Worm (Caenorhabditis elegans): ENCODE results near the gene sma-2.

Gene sma-2

ce11 chrIII:8733237-8733636 is 16.2 kb upstream of the sma-2 start:
- TF ChIP-seq flt-1 (GFP tag; IDR thresholded peaks at IDR 0.05) (no peak), tbx-37 (GFP tag; conservative IDR thresholded peaks at IDR 0.05) (no peak), aly-1 (tag; optimal IDR thresholded peaks at IDR 0.05) (no peak), ceh-36 (tag; optimal IDR thresholded peaks at IDR 0.05) (no peak), hmg-4 (GFP tag; optimal IDR thresholded peaks at IDR 0.05) (no peak), ets-7 (tag; optimal IDR thresholded peaks at IDR 0.05) (no peak), B0310.2 (tag; optimal IDR thresholded peaks at IDR 0.05) (no peak), tbx-11 (GFP tag; IDR thresholded peaks at IDR 0.05) (no peak), scrt-1 (GFP tag; IDR thresholded peaks at IDR 0.05) (no peak), hnd-1 (tag; optimal IDR thresholded peaks at IDR 0.05) (no peak), tra-4 (tag; optimal IDR thresholded peaks at IDR 0.05) (no peak), sea-1 (GFP tag; conservative IDR thresholded peaks at IDR 0.05) (no peak), ceh-13 (GFP tag; optimal IDR thresholded peaks at IDR 0.05) (no peak), F13C5.2 (tag; optimal IDR thresholded peaks at IDR 0.05) (no peak), hmbx-1 (tag; optimal IDR thresholded peaks at IDR 0.05) (no peak), pes-1 (GFP tag; IDR thresholded peaks at IDR 0.05) (no peak), ama-1 (optimal IDR thresholded peaks at IDR 0.05) (no peak)

DNA sequence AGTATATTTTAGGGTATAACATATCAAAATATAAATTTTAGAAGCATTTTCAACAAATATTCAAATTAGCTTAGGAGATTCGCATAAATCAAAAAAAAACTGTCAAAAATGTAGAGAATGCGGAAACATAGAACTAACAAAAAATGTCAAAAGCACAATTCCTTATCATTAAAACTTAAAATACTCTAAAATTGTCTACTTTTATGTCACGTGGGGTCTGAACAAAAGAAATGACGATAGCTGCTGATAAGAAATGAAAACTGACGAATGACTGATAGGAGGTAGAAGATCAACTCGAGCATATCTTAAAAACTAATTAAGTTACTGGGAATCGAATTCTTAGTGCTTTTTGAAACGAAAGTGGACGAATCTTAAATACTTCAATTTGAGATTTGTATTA is 15.8 kb upstream of the sma-2 start:
- TF ChIP-seq sea-1 (GFP tag; conservative IDR thresholded peaks at IDR 0.05) (no peak), F13C5.2 (tag; optimal IDR thresholded peaks at IDR 0.05) (no peak)

DNA sequence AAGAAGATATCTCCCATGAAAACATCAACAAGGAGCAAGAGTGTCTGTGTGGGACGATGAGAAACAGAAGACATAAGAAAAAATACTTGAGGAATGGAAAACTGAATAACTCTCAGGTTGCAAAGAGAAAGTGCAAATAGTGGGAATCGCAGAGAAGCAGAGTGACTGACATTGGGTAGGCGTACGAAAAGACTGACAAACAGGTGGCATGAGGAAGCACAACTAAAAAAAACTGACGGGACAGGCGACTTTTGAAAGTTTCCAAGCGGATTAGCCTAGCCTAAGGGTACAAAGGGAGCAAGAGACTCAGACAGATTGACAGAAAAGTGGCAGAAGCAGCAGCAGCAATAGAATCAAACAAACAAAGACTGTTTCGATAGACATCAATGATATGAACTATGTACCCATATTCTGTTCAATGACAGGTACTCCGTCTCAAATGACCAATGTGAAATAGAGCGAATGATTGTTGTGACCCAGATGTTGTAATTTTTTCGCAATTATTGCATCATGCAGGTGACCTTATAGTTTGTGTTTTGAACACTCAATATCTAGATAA is 15.1 kb upstream of the sma-2 start:
- TF ChIP-seq scrt-1 (GFP tag; IDR thresholded peaks at IDR 0.05) (no peak), hnd-1 (tag; optimal IDR thresholded peaks at IDR 0.05) (no peak), ets-7 (tag; optimal IDR thresholded peaks at IDR 0.05) (no peak), B0310.2 (tag; optimal IDR thresholded peaks at IDR 0.05) (no peak), ceh-36 (tag; optimal IDR thresholded peaks at IDR 0.05) (no peak)

DNA sequence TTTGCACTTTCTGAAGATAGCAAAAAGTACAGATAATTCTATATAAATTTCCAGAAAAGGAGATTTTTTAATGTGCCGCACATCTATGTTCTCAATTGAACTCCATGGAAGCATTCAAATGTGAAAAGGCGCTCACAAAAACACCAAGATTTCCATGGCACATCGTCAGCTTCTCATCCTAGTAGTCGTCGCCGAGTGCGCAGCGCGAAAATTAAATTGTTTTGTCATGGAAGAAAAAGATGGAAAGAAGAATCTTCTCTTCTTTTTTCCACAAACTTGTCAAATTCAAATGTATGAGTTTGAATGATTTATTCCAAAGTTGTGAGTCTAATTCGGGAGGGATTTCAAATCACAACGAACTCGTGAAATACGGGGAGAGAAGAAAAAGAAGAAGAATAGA is 12.1 kb upstream of the sma-2 start:
- no peak for TF ChIP-seq scrt-1 (GFP tag; IDR thresholded peaks at IDR 0.05)
- TF ChIP-seq F13C5.2 (tag; optimal IDR thresholded peaks at IDR 0.05), result no peak
- TF ChIP-seq flt-1 (GFP tag; IDR thresholded peaks at IDR 0.05), result no peak
- TF ChIP-seq hmg-4 (GFP tag; optimal IDR thresholded peaks at IDR 0.05), result no peak
- no peak for TF ChIP-seq pes-1 (GFP tag; IDR thresholded peaks at IDR 0.05)
- TF ChIP-seq aly-1 (tag; optimal IDR thresholded peaks at IDR 0.05), result no peak

DNA sequence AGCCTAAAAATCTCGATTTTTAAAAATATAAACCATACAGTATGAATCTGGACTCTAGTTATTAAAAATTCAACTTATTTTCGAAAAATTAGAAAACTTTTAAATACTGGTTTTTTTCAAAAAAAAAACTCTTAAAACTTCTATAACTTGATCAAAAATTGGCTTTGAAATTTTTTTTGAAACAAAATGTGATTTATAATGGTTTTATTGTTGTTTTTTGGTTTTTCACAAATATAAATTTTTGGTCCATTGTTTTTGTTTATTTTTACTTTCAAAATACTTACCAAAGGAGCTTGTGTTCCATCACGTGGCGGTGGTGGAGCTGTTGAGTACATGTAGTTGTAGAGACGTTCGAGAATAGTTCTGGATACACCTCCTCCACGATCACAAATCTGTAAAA is 11.2 kb upstream of the sma-2 start:
- no peak for TF ChIP-seq ceh-36 (tag; optimal IDR thresholded peaks at IDR 0.05)
- no peak for TF ChIP-seq B0310.2 (tag; optimal IDR thresholded peaks at IDR 0.05)
- TF ChIP-seq ets-7 (tag; optimal IDR thresholded peaks at IDR 0.05), result no peak
- no peak for TF ChIP-seq hmg-4 (GFP tag; optimal IDR thresholded peaks at IDR 0.05)
- TF ChIP-seq hnd-1 (tag; optimal IDR thresholded peaks at IDR 0.05), result no peak
- no peak for TF ChIP-seq sea-1 (GFP tag; conservative IDR thresholded peaks at IDR 0.05)
- no peak for TF ChIP-seq ceh-13 (GFP tag; optimal IDR thresholded peaks at IDR 0.05)
- TF ChIP-seq hmbx-1 (tag; optimal IDR thresholded peaks at IDR 0.05), result no peak
- TF ChIP-seq aly-1 (tag; optimal IDR thresholded peaks at IDR 0.05), result no peak

DNA sequence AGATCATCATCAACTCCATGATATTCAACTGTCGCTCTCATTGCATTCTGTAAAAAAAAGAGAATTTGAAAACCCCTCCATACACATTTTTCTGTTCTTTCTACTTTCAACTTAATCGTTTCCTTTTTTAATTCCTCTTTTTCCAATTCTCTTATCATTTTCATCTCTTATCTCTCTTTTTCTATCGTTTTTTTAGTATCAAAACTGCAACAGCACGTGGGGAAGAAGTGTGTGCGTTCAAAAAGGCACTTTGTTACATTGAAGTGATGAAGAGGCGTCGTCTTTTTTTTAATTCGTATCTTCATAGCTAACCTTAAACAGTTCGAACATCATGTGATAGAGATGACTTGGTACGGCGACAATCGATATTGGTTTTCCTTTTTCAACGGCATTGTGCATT is 10.4 kb upstream of the sma-2 start:
- TF ChIP-seq ama-1 (optimal IDR thresholded peaks at IDR 0.05) (no peak), flt-1 (GFP tag; IDR thresholded peaks at IDR 0.05) (no peak), aly-1 (tag; optimal IDR thresholded peaks at IDR 0.05) (no peak), ceh-36 (tag; optimal IDR thresholded peaks at IDR 0.05) (no peak), ets-7 (tag; optimal IDR thresholded peaks at IDR 0.05) (no peak), F13C5.2 (tag; optimal IDR thresholded peaks at IDR 0.05) (no peak), hnd-1 (tag; optimal IDR thresholded peaks at IDR 0.05) (no peak)

- TF ChIP-seq tbx-37 (GFP tag; conservative IDR thresholded peaks at IDR 0.05) (no peak), B0310.2 (tag; optimal IDR thresholded peaks at IDR 0.05) (no peak), sea-1 (GFP tag; conservative IDR thresholded peaks at IDR 0.05) (no peak), flt-1 (GFP tag; IDR thresholded peaks at IDR 0.05) (no peak), ets-7 (tag; optimal IDR thresholded peaks at IDR 0.05) (no peak), ama-1 (optimal IDR thresholded peaks at IDR 0.05) (no peak), scrt-1 (GFP tag; IDR thresholded peaks at IDR 0.05) (no peak), hmg-4 (GFP tag; optimal IDR thresholded peaks at IDR 0.05) (no peak), tra-4 (tag; optimal IDR thresholded peaks at IDR 0.05) (no peak), aly-1 (tag; optimal IDR thresholded peaks at IDR 0.05) (no peak), tbx-11 (GFP tag; IDR thresholded peaks at IDR 0.05) (no peak), ceh-13 (GFP tag; optimal IDR thresholded peaks at IDR 0.05) (no peak), pes-1 (GFP tag; IDR thresholded peaks at IDR 0.05) (no peak), hmbx-1 (tag; optimal IDR thresholded peaks at IDR 0.05) (no peak), hnd-1 (tag; optimal IDR thresholded peaks at IDR 0.05) (no peak), ceh-36 (tag; optimal IDR thresholded peaks at IDR 0.05) (no peak), F13C5.2 (tag; optimal IDR thresholded peaks at IDR 0.05) (no peak)
Measured at ce11 chrIII:8739786-8740185, 9.7 kb upstream of the sma-2 start.

ce11 chrIII:8741276-8741860 is 8.1 kb upstream of the sma-2 start, which contains the start of gene pdhk-2:
pdhk-2 (minus strand) TSS chrIII:8741412.
- TF ChIP-seq hmbx-1 (tag; optimal IDR thresholded peaks at IDR 0.05) (no peak), ets-7 (tag; optimal IDR thresholded peaks at IDR 0.05) (peak; percentile 52), tra-4 (tag; optimal IDR thresholded peaks at IDR 0.05) (no peak), pes-1 (GFP tag; IDR thresholded peaks at IDR 0.05) (peak; percentile 68; the same call in 1 of the 2 replicates), flt-1 (GFP tag; IDR thresholded peaks at IDR 0.05) (peak; percentile 63), F13C5.2 (tag; optimal IDR thresholded peaks at IDR 0.05) (peak; percentile 93), B0310.2 (tag; optimal IDR thresholded peaks at IDR 0.05) (no peak), scrt-1 (GFP tag; IDR thresholded peaks at IDR 0.05) (peak; percentile 70; the same call in 1 of the 2 replicates), ceh-36 (tag; optimal IDR thresholded peaks at IDR 0.05) (no peak), aly-1 (tag; optimal IDR thresholded peaks at IDR 0.05) (peak; percentile 58), tbx-11 (GFP tag; IDR thresholded peaks at IDR 0.05) (0 out of 2 replicates have a peak, but pooled peaks have one; percentile 54), tbx-37 (GFP tag; conservative IDR thresholded peaks at IDR 0.05) (peak; percentile 63), sea-1 (GFP tag; conservative IDR thresholded peaks at IDR 0.05) (peak; percentile 30; the same call in 1 of the 2 replicates), ceh-13 (GFP tag; optimal IDR thresholded peaks at IDR 0.05) (no peak), ama-1 (optimal IDR thresholded peaks at IDR 0.05) (no peak), hmg-4 (GFP tag; optimal IDR thresholded peaks at IDR 0.05) (no peak), hnd-1 (tag; optimal IDR thresholded peaks at IDR 0.05) (peak; percentile 11)
